Worm (Caenorhabditis elegans) whole organism, L2 larva: ENCODE measurements around the gene Y66D12A.13.

ENCODE experiments used
- C34F6.9 ChIP-seq: fragments of 150-350 bp; optimal IDR thresholded peaks from 2 replicates; lab custom pipeline; 2014; ENCODE audit warnings: missing biosample characterization, missing genetic modification characterization
- alr-1 ChIP-seq: fragments of 150-350 bp; optimal IDR thresholded peaks from 2 replicates; lab custom pipeline; 2014; ENCODE audit warnings: missing biosample characterization, missing genetic modification characterization
- aly-2 ChIP-seq: fragments of 150-350 bp; optimal IDR thresholded peaks from 2 replicates; lab custom pipeline; 2014; ENCODE audit warnings: missing biosample characterization, missing genetic modification characterization
- blmp-1 ChIP-seq: sonication (generic microtip); optimal IDR thresholded peaks from 2 replicates; lab custom pipeline; 2017; ENCODE audit warnings: missing genetic modification characterization, mild to moderate bottlenecking, missing compliant biosample characterization, antibody characterized with exemption, moderate library complexity; ENCODE audit not compliant: insufficient read depth
- ceh-16 ChIP-seq: fragments of 150-350 bp; optimal IDR thresholded peaks from 2 replicates; lab custom pipeline; 2014; ENCODE audit warnings: missing biosample characterization, missing genetic modification characterization
- crh-2 ChIP-seq: sonication (generic microtip); optimal IDR thresholded peaks from 2 replicates; lab custom pipeline; 2017; ENCODE audit warnings: missing biosample characterization, missing genetic modification characterization
- egl-27 ChIP-seq: sonication (generic microtip); optimal IDR thresholded peaks from 3 replicates; lab custom pipeline; 2017; ENCODE audit warnings: missing biosample characterization, missing genetic modification reagents, missing genetic modification characterization
- elt-1 ChIP-seq: fragments of 150-350 bp; optimal IDR thresholded peaks from 2 replicates; lab custom pipeline; 2014; ENCODE audit warnings: missing biosample characterization, missing genetic modification characterization
- elt-3 ChIP-seq: sonication (generic microtip); optimal IDR thresholded peaks from 2 replicates; lab custom pipeline; 2017; ENCODE audit warnings: missing biosample characterization, missing genetic modification characterization
- fos-1 ChIP-seq: fragments of 150-350 bp; optimal IDR thresholded peaks from 2 replicates; lab custom pipeline; 2014; ENCODE audit warnings: missing biosample characterization, missing genetic modification characterization
- gmeb-1 ChIP-seq: fragments of 150-350 bp; optimal IDR thresholded peaks from 2 replicates; lab custom pipeline; 2014; ENCODE audit warnings: missing biosample characterization, missing genetic modification characterization
- lin-11 ChIP-seq: fragments of 150-350 bp; sonication (generic microtip); optimal IDR thresholded peaks from 2 replicates; lab custom pipeline; 2014; ENCODE audit warnings: missing biosample characterization, missing genetic modification characterization, inconsistent platforms, mixed read lengths
- lin-13 ChIP-seq: fragments of 150-350 bp; optimal IDR thresholded peaks from 2 replicates; lab custom pipeline; 2014; ENCODE audit warnings: missing biosample characterization, missing genetic modification reagents, missing genetic modification characterization
- lin-39 ChIP-seq: fragments of 150-350 bp; optimal IDR thresholded peaks from 2 replicates; lab custom pipeline; 2014; ENCODE audit warnings: missing biosample characterization, missing genetic modification reagents, missing genetic modification characterization
- lsy-2 ChIP-seq, 2 experiments: fragments of 150-350 bp in 1 of 2; sonication (generic microtip) in 1 of 2; optimal IDR thresholded peaks; 2 replicates each; lab custom pipeline; 2014 to 2017; ENCODE audit warnings: missing biosample characterization in 2 of 2, missing genetic modification characterization in 2 of 2
- mab-5 ChIP-seq: fragments of 150-350 bp; optimal IDR thresholded peaks from 2 replicates; lab custom pipeline; 2014; ENCODE audit warnings: missing biosample characterization, missing genetic modification characterization
- mbf-1 ChIP-seq: sonication (generic microtip); optimal IDR thresholded peaks from 2 replicates; lab custom pipeline; 2017; ENCODE audit warnings: missing biosample characterization, missing genetic modification characterization
- mdl-1 ChIP-seq, 2 experiments: fragments of 150-350 bp in 1 of 2; sonication (generic microtip) in 1 of 2; optimal IDR thresholded peaks; 2 replicates each; lab custom pipeline; 2017; ENCODE audit warnings: missing biosample characterization in 2 of 2, missing genetic modification characterization in 2 of 2
- nhr-10 ChIP-seq: sonication (generic microtip); optimal IDR thresholded peaks from 2 replicates; lab custom pipeline; 2017; ENCODE audit warnings: missing biosample characterization, missing genetic modification characterization
- nhr-11 ChIP-seq: fragments of 150-350 bp; optimal IDR thresholded peaks from 2 replicates; lab custom pipeline; 2014; ENCODE audit warnings: missing biosample characterization, missing genetic modification characterization
- nhr-12 ChIP-seq: fragments of 150-350 bp; optimal IDR thresholded peaks from 2 replicates; lab custom pipeline; 2014; ENCODE audit warnings: missing biosample characterization, missing genetic modification characterization
- nhr-129 ChIP-seq: fragments of 150-350 bp; optimal IDR thresholded peaks from 2 replicates; lab custom pipeline; 2014; ENCODE audit warnings: missing biosample characterization, missing genetic modification characterization
- nhr-21 ChIP-seq: fragments of 150-350 bp; optimal IDR thresholded peaks from 2 replicates; lab custom pipeline; 2014; ENCODE audit warnings: missing biosample characterization, missing genetic modification characterization
- nhr-237 ChIP-seq: fragments of 150-350 bp; optimal IDR thresholded peaks from 2 replicates; lab custom pipeline; 2014; ENCODE audit warnings: missing biosample characterization, missing genetic modification characterization
- nhr-25 ChIP-seq: fragments of 150-350 bp; sonication (generic microtip); optimal IDR thresholded peaks from 3 replicates; lab custom pipeline; 2014; ENCODE audit warnings: missing biosample characterization, missing genetic modification characterization
- peb-1 ChIP-seq: fragments of 150-350 bp; optimal IDR thresholded peaks from 2 replicates; lab custom pipeline; 2014; ENCODE audit warnings: missing biosample characterization, missing genetic modification characterization
- sem-4 ChIP-seq: fragments of 150-350 bp; optimal IDR thresholded peaks from 2 replicates; lab custom pipeline; 2014; ENCODE audit warnings: missing biosample characterization, missing genetic modification reagents, missing genetic modification characterization
- skn-1 ChIP-seq: sonication (generic microtip); optimal IDR thresholded peaks from 2 replicates; lab custom pipeline; 2017; ENCODE audit warnings: missing biosample characterization, missing genetic modification characterization
- sma-3 ChIP-seq: sonication (generic microtip); optimal IDR thresholded peaks from 2 replicates; lab custom pipeline; 2016; ENCODE audit warnings: missing genetic modification reagents, missing genetic modification characterization, missing compliant biosample characterization
- unc-55 ChIP-seq: fragments of 150-350 bp; sonication (generic microtip); optimal IDR thresholded peaks from 3 replicates; lab custom pipeline; 2014; ENCODE audit warnings: missing biosample characterization, missing genetic modification reagents, missing genetic modification characterization
- zag-1 ChIP-seq: fragments of 150-350 bp; optimal IDR thresholded peaks from 2 replicates; lab custom pipeline; 2014; ENCODE audit warnings: missing biosample characterization, missing genetic modification characterization
- ztf-1 ChIP-seq: fragments of 200-800 bp; sonication (Bioruptor generic); conservative IDR thresholded peaks from 2 replicates; pipeline ENCODE4 v1.3.6; 2022; ENCODE audit warnings: missing genetic modification characterization, missing compliant biosample characterization
- ztf-11 ChIP-seq: sonication (generic microtip); optimal IDR thresholded peaks from 2 replicates; lab custom pipeline; 2017; ENCODE audit warnings: missing biosample characterization, missing genetic modification characterization
- ztf-4 ChIP-seq: fragments of 150-350 bp; optimal IDR thresholded peaks from 2 replicates; lab custom pipeline; 2014; ENCODE audit warnings: missing biosample characterization, missing genetic modification characterization

The Y66D12A.13 gene

ce11 chrIII:11558251-11558650 lies 10.1 kb downstream of the Y66D12A.13 start:
- TF ChIP-seq mab-5 (tag; lab: Kevin White, UChicago) (no peak), nhr-21 (tag; lab: Kevin White, UChicago) (no peak), egl-27 (tag; lab: Kevin White, UChicago) (peak; percentile 6), ceh-16 (tag; lab: Kevin White, UChicago) (peak; percentile 15), nhr-25 (tag; lab: Kevin White, UChicago) (peak; percentile 36)
- TF ChIP-seq, all 48 proteins: peak for 3

- TF ChIP-seq mab-5 (tag; lab: Kevin White, UChicago) (no peak), mbf-1 (no peak), blmp-1 (tag; lab: Kevin White, UChicago) (peak; percentile 6), ztf-11 (tag; lab: Kevin White, UChicago) (no peak), nhr-25 (tag; lab: Kevin White, UChicago) (peak; percentile 62), nhr-10 (tag; lab: Kevin White, UChicago) (no peak), lin-11 (tag; lab: Kevin White, UChicago) (no peak), zag-1 (tag; lab: Kevin White, UChicago) (no peak), alr-1 (tag; lab: Kevin White, UChicago) (no peak), lin-39 (tag; lab: Kevin White, UChicago) (no peak)
These were observed 11.5 kb downstream of the Y66D12A.13 start for ce11 chrIII:11559677-11560076.

- TF ChIP-seq gmeb-1 (tag; lab: Kevin White, UChicago): no peak
- TF ChIP-seq nhr-12 (tag; lab: Kevin White, UChicago): no peak
- TF ChIP-seq aly-2 (tag; lab: Kevin White, UChicago): no peak
- no peak for TF ChIP-seq sma-3
- TF ChIP-seq unc-55 (GFP tag; lab: Kevin White, UChicago): no peak
- no peak for TF ChIP-seq nhr-21 (tag; lab: Kevin White, UChicago)
- TF ChIP-seq nhr-237 (tag; lab: Kevin White, UChicago): no peak
- no peak for TF ChIP-seq elt-3
- TF ChIP-seq sem-4: no peak
- TF ChIP-seq nhr-129 (tag; lab: Kevin White, UChicago): no peak
- TF ChIP-seq, all 48 proteins: peak for 0
These were observed 12.5 kb downstream of the Y66D12A.13 start, which contains the start of gene ztf-29 for ce11 chrIII:11560504-11561202. Gene ztf-29, plus strand, starts transcription at chrIII:11561152.

- no peak for TF ChIP-seq nhr-11 (tag; lab: Kevin White, UChicago)
These were observed 13.4 kb downstream of the Y66D12A.13 start for ce11 chrIII:11561597-11561996.

- TF ChIP-seq blmp-1 (tag; lab: Kevin White, UChicago) (no peak), unc-55 (GFP tag; lab: Kevin White, UChicago) (no peak), ztf-4 (tag; lab: Kevin White, UChicago) (no peak), lin-13 (GFP tag; lab: Kevin White, UChicago) (no peak), gmeb-1 (tag; lab: Kevin White, UChicago) (no peak), mdl-1 (tag; optimal IDR thresholded peaks at IDR 0.05; lab: Kevin White, UChicago) (no peak), crh-2 (tag; lab: Kevin White, UChicago) (no peak), C34F6.9 (no peak), skn-1 (tag; lab: Kevin White, UChicago) (no peak), ztf-11 (tag; lab: Kevin White, UChicago) (no peak), nhr-25 (tag; lab: Kevin White, UChicago) (no peak), peb-1 (tag; lab: Kevin White, UChicago) (no peak)
- TF ChIP-seq, all 48 proteins: peak for 0
These were observed 15.3 kb downstream of the Y66D12A.13 start, which contains the start of gene Y66D12A.11 for ce11 chrIII:11563417-11563949. Gene Y66D12A.11, plus strand, starts transcription at chrIII:11563467.

- TF ChIP-seq skn-1 (tag; lab: Kevin White, UChicago) (no peak), lsy-2 (tag; optimal IDR thresholded peaks at IDR 0.05; lab: Kevin White, UChicago) (peak in 1 of 2 experiments; percentile 54), nhr-25 (tag; lab: Kevin White, UChicago) (no peak), unc-55 (GFP tag; lab: Kevin White, UChicago) (peak; percentile 62), fos-1 (no peak), lin-11 (tag; lab: Kevin White, UChicago) (no peak), ztf-1 (GFP tag; lab: Robert Waterston, UW) (no peak), gmeb-1 (tag; lab: Kevin White, UChicago) (peak; percentile 96), ceh-16 (tag; lab: Kevin White, UChicago) (no peak), C34F6.9 (peak; percentile 52), ztf-4 (tag; lab: Kevin White, UChicago) (no peak), elt-1 (tag; lab: Kevin White, UChicago) (no peak), nhr-129 (tag; lab: Kevin White, UChicago) (peak; percentile 34), lin-13 (GFP tag; lab: Kevin White, UChicago) (peak; percentile 22)
These were observed 17.4 kb downstream of the Y66D12A.13 start, which contains the start of gene Y66D12A.10 for ce11 chrIII:11565602-11566001. Gene Y66D12A.10, plus strand, starts transcription at chrIII:11565874.
